Fruit fly (Drosophila melanogaster): ENCODE measurements around the gene CG18477.
"Not testable (repeated sequence)": the region's sequence is repeated elsewhere in the genome, so short reads cannot be mapped to it uniquely, and the experiment has no call there.

- TF ChIP-seq Sox102F (GFP tag; optimal IDR thresholded peaks at IDR 0.05); CG6792 (GFP tag; optimal IDR thresholded peaks at IDR 0.05); Lpt (GFP tag; optimal IDR thresholded peaks at IDR 0.05); Gug (GFP tag; IDR thresholded peaks at IDR 0.05); OdsH (GFP tag; optimal IDR thresholded peaks at IDR 0.05); Hr38 (GFP tag; optimal IDR thresholded peaks at IDR 0.05); fkh (GFP tag; optimal IDR thresholded peaks at IDR 0.05); CG1621 (tag; optimal IDR thresholded peaks at IDR 0.05); topi (GFP tag; optimal IDR thresholded peaks at IDR 0.05); Hr39 (GFP tag; optimal IDR thresholded peaks at IDR 0.05); CG16779 (tag; optimal IDR thresholded peaks at IDR 0.05); eg (GFP tag; IDR thresholded peaks at IDR 0.05): not testable (repeated sequence)
Observed at dm6 chr2L:15704871-15705270, 44.0 kb downstream of the CG18477 start, which contains the start of gene CG31827.
